Fruit fly (Drosophila melanogaster): ENCODE results near the gene Gug.
A peak's percentile ranks its signal among the peaks of the same experiment; 100 is the strongest.

The Gug gene

DNA sequence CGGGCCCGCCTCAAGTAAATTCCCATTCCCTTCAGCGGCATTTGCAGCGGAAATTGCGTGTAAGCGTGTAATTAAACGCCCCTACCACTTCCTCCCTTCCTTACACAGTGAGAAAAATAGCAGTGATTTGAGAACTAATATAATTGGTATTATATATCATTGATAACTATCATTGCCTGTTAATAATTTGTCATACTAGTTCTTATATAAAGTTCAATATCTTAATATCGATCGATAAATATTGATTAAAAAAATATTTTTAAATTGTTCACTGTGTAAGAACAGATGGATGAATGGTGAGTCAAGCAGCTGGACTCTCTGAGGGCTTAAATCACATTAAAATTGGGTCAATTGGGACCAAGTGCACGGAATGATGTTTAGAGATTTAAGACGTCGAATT lies 4.7 kb upstream of the Gug start (continued):
- TF ChIP-seq Sox102F (GFP tag; optimal IDR thresholded peaks at IDR 0.05) = no peak
- no peak for TF ChIP-seq Blimp-1 (GFP tag; optimal IDR thresholded peaks at IDR 0.05)
- no peak for TF ChIP-seq Eip93F (GFP tag; optimal IDR thresholded peaks at IDR 0.05)
- TF ChIP-seq svp (GFP tag) = peak; percentile 63
- peak; percentile 44 for TF ChIP-seq fkh (GFP tag; optimal IDR thresholded peaks at IDR 0.05)
- peak; percentile 35 for TF ChIP-seq esn (GFP tag; optimal IDR thresholded peaks at IDR 0.05)
- no peak for TF ChIP-seq eg (GFP tag; IDR thresholded peaks at IDR 0.05)
- peak; percentile 16 for TF ChIP-seq acj6 (GFP tag; optimal IDR thresholded peaks at IDR 0.05)
- no peak for TF ChIP-seq lz (GFP tag; optimal IDR thresholded peaks at IDR 0.05)
- TF ChIP-seq topi (GFP tag; optimal IDR thresholded peaks at IDR 0.05) = peak; percentile 29
- TF ChIP-seq CG6276 (GFP tag; optimal IDR thresholded peaks at IDR 0.05) = no peak
- TF ChIP-seq Eip78C (GFP tag) = peak; percentile 80
- no peak for TF ChIP-seq net (GFP tag; optimal IDR thresholded peaks at IDR 0.05)
- no peak for TF ChIP-seq CG16779 (tag; optimal IDR thresholded peaks at IDR 0.05)
- TF ChIP-seq CG11762 (GFP tag; optimal IDR thresholded peaks at IDR 0.05; ENCODE audit: insufficient read depth) = peak; percentile 31
- TF ChIP-seq CG34406 (GFP tag; optimal IDR thresholded peaks at IDR 0.05) = peak; percentile 7
- no peak for TF ChIP-seq CG10631 (GFP tag; optimal IDR thresholded peaks at IDR 0.05)
- TF ChIP-seq Eip75B (GFP tag; optimal IDR thresholded peaks at IDR 0.05) = peak; percentile 39
- no peak for TF ChIP-seq CG6854 (GFP tag; optimal IDR thresholded peaks at IDR 0.05)
- no peak for TF ChIP-seq vri (GFP tag; optimal IDR thresholded peaks at IDR 0.05)
- no peak for TF ChIP-seq Sox15 (GFP tag; optimal IDR thresholded peaks at IDR 0.05)

DNA sequence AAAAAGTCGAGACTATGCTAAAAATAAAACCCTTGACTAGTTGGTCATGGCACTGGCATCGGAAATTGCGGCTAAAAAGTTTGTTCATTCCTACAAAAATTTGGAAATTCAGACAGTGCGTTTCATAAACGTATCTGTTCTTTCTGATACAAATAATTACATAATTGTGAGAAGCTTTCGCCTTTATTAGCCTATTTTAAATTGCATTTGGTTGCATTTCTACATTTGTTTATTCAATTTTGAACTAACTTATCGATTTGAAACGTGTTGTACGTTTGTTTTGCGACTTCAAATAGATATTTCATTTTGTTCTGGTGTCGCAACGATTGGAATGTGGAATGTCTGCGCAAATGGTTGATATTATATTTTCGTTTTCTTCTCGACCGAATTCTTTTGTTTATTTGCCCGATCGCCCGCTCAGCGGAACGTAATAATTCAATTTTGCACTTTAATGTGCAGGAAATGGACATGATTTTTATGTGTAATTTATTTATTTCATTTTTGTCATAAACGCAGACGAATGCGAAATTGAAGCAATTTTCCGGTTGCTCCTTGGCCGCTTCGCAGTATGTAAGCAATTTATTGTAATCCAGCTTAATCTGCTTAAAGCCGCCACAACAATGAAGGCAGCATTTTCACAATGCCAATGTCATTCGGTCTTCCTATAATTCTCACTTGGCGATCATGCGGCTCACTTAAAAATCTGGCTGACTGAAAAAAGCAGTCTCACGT lies 3.5 kb upstream of the Gug start:
- TF ChIP-seq CG6163 (GFP tag; IDR thresholded peaks at IDR 0.05) (no peak), achi (GFP tag; optimal IDR thresholded peaks at IDR 0.05) (no peak), CG8319 (GFP tag; optimal IDR thresholded peaks at IDR 0.05) (no peak), vri (GFP tag; optimal IDR thresholded peaks at IDR 0.05) (no peak), Eip93F (GFP tag; optimal IDR thresholded peaks at IDR 0.05) (no peak), fkh (GFP tag; optimal IDR thresholded peaks at IDR 0.05) (peak; percentile 23), Ets96B (tag; optimal IDR thresholded peaks at IDR 0.05) (no peak), fd85E (GFP tag; optimal IDR thresholded peaks at IDR 0.05) (no peak)

DNA sequence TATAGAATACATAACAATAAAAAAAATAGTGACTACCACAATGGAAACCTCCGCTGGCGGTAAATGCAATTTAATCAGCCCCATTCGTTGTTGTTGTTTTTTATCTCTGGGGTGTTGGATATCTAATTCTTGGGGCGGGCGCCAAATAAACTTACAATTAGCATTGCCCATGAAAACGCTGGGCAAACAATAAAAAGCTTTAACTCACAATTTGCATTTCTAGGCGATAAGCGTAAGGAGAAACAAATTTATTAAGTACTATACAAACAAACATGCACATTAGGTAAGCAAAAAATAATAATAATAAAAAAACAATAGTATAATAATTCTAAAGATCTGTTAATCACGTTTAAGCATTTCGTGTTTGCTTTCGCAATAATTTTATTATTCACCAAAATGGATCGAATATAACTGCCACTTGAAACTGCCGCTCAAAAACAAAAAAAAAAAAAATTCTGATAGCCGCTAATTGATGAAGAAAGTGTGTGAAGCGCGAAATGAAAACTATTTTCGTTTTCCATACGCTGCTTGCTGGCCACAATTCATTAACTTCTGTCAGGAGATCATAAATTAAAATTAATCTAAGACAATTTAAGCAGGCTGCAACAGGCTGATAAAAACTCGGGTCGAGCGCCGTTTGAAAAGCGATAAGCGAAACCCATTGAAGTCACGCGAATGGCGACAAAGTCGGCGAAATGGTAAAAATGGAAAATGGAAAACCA lies 1.8 kb upstream of the Gug start:
- TF ChIP-seq dsx (GFP tag; optimal IDR thresholded peaks at IDR 0.05; ENCODE audit: poor library complexity, severe bottlenecking) (no peak), fkh (GFP tag; optimal IDR thresholded peaks at IDR 0.05) (peak; percentile 10)

DNA sequence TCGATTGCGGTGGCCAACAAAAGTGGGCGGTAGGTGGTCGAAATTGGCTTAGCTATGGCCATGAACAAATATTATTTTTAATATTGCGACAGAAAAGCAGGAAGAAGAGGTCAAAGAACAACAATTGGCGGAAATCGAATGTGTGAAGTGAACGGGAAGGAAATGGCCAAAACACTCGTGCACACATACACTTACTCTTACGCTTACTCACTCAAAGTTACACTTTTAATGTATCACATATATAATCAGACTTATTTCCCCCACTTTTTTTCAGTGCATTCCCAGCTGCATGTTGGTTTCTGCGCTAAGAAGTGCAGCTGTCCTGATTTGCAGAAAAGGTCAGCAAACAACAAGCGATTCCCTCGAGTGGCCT lies 1.2 kb upstream of the Gug start:
- TF ChIP-seq CG6854 (GFP tag; optimal IDR thresholded peaks at IDR 0.05) (no peak), dsx (GFP tag; optimal IDR thresholded peaks at IDR 0.05; ENCODE audit: poor library complexity, severe bottlenecking) (peak; percentile 39), dac (GFP tag; optimal IDR thresholded peaks at IDR 0.05) (peak; percentile 12), CG9139 (GFP tag; optimal IDR thresholded peaks at IDR 0.05) (no peak), Eip75B (GFP tag; optimal IDR thresholded peaks at IDR 0.05) (peak; percentile 59), CG8319 (GFP tag; optimal IDR thresholded peaks at IDR 0.05) (peak; percentile 1), Eip78C (GFP tag) (peak; percentile 91), CG3032 (tag; optimal IDR thresholded peaks at IDR 0.05) (peak; percentile 24), CG6808 (GFP tag; optimal IDR thresholded peaks at IDR 0.05) (peak; percentile 50), CG31627 (GFP tag; optimal IDR thresholded peaks at IDR 0.05) (peak; percentile 42), CG11902 (GFP tag; optimal IDR thresholded peaks at IDR 0.05) (no peak), CG6792 (GFP tag; optimal IDR thresholded peaks at IDR 0.05) (peak; percentile 46), CG3919 (GFP tag; optimal IDR thresholded peaks at IDR 0.05) (peak; percentile 38), Ets96B (tag; optimal IDR thresholded peaks at IDR 0.05) (peak; percentile 20), Hr39 (GFP tag; optimal IDR thresholded peaks at IDR 0.05) (peak; percentile 11), CG11762 (GFP tag; optimal IDR thresholded peaks at IDR 0.05; ENCODE audit: insufficient read depth) (peak; percentile 48), CG6276 (GFP tag; optimal IDR thresholded peaks at IDR 0.05) (peak; percentile 70), Hr38 (GFP tag; optimal IDR thresholded peaks at IDR 0.05) (no peak), CG10669 (GFP tag; optimal IDR thresholded peaks at IDR 0.05) (peak; percentile 22), topi (GFP tag; optimal IDR thresholded peaks at IDR 0.05) (peak; percentile 55), Ets21C (GFP tag; optimal IDR thresholded peaks at IDR 0.05) (no peak), salr (GFP tag; optimal IDR thresholded peaks at IDR 0.05) (peak in 1 of 2 experiments; percentile 44), vri (GFP tag; optimal IDR thresholded peaks at IDR 0.05) (peak; percentile 38), fd85E (GFP tag; optimal IDR thresholded peaks at IDR 0.05) (no peak), CG8632 (GFP tag; optimal IDR thresholded peaks at IDR 0.05) (peak; percentile 32), Gug (GFP tag; IDR thresholded peaks at IDR 0.05) (peak; percentile 44; the same call in 1 of the 2 replicates)
